Fruit fly (Drosophila melanogaster): ENCODE results near the gene CG32240.

The CG32240 gene

DNA sequence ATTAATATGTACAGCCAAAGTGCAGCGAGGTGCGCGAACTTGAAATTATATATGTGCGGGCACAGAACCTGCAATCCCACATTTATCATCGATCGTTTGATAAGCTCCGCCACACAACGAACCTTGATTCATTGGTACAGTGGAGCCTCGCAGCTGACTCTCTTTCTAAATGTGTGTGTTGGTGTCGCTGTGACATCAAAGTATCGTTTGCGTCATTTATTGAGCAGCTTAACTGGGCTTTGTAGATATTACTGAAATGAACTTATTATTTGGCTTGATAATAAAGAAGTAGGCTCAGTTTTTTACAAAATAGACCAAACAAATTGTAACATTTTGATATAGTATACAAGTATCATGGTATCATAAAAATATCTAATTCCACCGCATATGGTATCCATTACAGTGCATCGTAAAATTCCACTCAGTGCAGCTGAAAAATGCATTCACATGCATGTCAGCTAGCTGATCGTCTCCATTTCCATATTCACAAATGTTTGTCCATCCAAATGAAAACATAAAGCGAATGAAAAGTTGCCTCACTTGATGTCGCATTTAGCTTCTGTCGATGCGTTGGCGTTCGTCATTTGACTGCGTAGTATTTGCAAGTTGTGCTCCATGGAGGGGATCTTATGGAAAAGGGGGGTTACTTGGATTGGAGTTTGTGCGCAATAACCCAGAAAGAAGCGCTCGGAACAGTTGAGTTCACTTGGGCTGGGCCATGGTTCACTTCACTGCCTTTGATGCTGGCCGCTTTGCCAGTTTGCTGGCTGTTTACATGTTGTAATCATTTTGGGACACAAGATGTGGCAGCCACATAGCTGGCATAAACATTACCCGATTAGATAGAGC lies 29.8 kb upstream of the CG32240 start (continued):
- peak; percentile 72; the same call in 2 of the 3 replicates for TF ChIP-seq CG6175 (GFP tag; IDR thresholded peaks at IDR 0.05)
- peak; percentile 5 for TF ChIP-seq CG18011 (GFP tag; optimal IDR thresholded peaks at IDR 0.05)
- TF ChIP-seq CG9932 (GFP tag; IDR thresholded peaks at IDR 0.05) = peak; percentile 23; the same call in 1 of the 2 replicates
- TF ChIP-seq CG14441 (GFP tag; IDR thresholded peaks at IDR 0.05) = peak; percentile 40; the same call in 1 of the 2 replicates
- TF ChIP-seq CG13624 (GFP tag; optimal IDR thresholded peaks at IDR 0.05) = peak; percentile 77
- TF ChIP-seq Meics (GFP tag; optimal IDR thresholded peaks at IDR 0.05) = peak; percentile 21
- TF ChIP-seq oc (tag; optimal IDR thresholded peaks at IDR 0.05) = peak; percentile 3
- TF ChIP-seq Pdp1 (GFP tag; optimal IDR thresholded peaks at IDR 0.05) = peak in 1 of 2 experiments; percentile 20
- TF ChIP-seq Sox102F (GFP tag; optimal IDR thresholded peaks at IDR 0.05) = peak; percentile 13

DNA sequence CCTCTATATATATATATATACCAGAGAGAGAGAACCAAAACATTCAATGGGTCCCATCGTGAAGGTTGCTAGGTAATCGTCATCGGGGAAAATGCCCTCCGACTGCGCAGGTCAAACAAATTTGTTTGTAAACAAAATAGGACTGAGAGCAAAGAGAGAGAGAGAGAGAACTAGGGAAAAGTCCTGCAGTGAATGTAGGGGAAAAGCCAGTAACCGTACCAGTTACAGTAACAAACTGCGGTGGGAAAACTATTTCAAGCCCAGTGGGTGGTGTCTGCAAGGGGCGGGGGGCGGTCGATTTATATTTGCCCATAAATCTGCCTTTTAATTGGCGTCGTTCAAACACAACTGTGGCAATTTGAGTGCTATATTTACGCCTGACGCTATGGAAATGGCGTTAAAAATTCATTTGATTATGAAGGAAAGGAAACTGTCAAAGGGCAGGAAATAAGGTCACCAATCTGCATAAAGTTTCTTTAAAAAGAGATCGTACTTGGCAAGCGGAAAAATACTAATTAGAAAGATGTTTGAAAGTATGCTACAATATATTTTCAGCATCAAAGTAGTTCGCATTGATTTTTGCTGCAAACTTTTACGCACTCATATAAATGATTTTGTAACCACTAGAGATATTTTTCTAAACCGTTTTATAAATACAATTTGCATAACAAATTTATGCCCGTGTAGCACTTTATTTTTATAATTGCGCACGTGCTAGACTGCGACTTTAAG lies 28.6 kb upstream of the CG32240 start:
- TF ChIP-seq Hand (GFP tag; optimal IDR thresholded peaks at IDR 0.05) (peak; percentile 1), lola (GFP tag; optimal IDR thresholded peaks at IDR 0.05) (no peak), mld (GFP tag; IDR thresholded peaks at IDR 0.05; ENCODE audit: partially characterized antibody) (no peak), CG9727 (GFP tag; optimal IDR thresholded peaks at IDR 0.05) (no peak), CG32772 (GFP tag; IDR thresholded peaks at IDR 0.05) (no peak), Sox100B (GFP tag; optimal IDR thresholded peaks at IDR 0.05) (no peak), CG8290 (GFP tag; optimal IDR thresholded peaks at IDR 0.05) (peak; percentile 98), CG8290 (tag; optimal IDR thresholded peaks at IDR 0.05) (peak; percentile 48 to 96), onecut (GFP tag; IDR thresholded peaks at IDR 0.05) (peak; percentile 36), abd-A (tag; optimal IDR thresholded peaks at IDR 0.05) (peak; percentile 63), Trl (optimal IDR thresholded peaks at IDR 0.05) (peak; percentile 55 to 69), Trl (GFP tag; optimal IDR thresholded peaks at IDR 0.05) (no peak), eve (GFP tag; optimal IDR thresholded peaks at IDR 0.05) (peak in 1 of 2 experiments; percentile 26), ara (GFP tag; IDR thresholded peaks at IDR 0.05) (no peak), CG15269 (tag; optimal IDR thresholded peaks at IDR 0.05) (no peak), ewg (GFP tag; optimal IDR thresholded peaks at IDR 0.05) (peak; percentile 63), zen (tag; optimal IDR thresholded peaks at IDR 0.05) (peak; percentile 40), chinmo (GFP tag; IDR thresholded peaks at IDR 0.05; ENCODE audit: partially characterized antibody) (peak; percentile 48; the same call in 1 of the 4 replicates), CG6254 (GFP tag; optimal IDR thresholded peaks at IDR 0.05) (peak; percentile 24), CG17612 (GFP tag; IDR thresholded peaks at IDR 0.05) (peak; percentile 99)

DNA sequence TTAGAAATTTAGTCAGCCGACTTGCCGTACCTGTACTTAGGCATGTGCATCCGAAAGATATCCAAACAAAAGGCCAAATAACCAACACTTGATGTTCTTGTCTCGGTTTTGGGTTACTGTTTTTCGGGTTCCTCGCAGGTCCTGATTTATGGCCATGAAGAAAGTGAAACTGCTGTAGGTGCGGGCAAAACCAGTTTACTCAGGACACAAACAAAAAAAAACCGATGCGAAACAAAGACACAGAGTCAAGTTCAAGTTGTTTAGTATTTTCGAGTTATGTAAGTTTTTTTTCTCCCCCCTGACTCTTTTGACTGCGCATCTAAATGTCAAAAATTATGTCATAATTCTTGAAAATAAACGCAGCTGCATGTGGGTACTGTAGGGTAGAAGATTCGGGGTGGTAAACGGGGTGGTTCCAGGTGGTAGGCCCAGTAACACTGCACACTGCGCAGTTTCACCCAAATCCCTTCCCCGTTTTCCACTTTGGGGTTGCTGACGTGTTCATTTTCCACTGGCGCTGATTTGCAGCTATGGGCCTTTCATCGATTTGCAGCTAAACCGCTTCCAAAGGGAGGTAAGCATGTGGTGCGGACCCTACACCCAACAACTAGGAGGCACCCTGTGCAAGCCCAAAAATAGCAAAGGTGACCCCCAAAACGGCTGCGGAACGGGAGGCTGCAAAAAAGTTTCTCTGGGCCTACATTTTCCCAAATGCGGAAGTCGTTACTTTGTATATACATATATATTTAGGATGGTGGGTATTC lies 27.9 kb upstream of the CG32240 start:
- TF ChIP-seq CG16815 (GFP tag; optimal IDR thresholded peaks at IDR 0.05) = no peak
- TF ChIP-seq CG30020 (tag; optimal IDR thresholded peaks at IDR 0.05) = no peak
- no peak for TF ChIP-seq CG8290 (GFP tag; optimal IDR thresholded peaks at IDR 0.05)
- TF ChIP-seq CG8290 (tag; optimal IDR thresholded peaks at IDR 0.05) = peak in 1 of 2 experiments; percentile 1
- TF ChIP-seq NFAT (GFP tag; IDR thresholded peaks at IDR 0.05) = 0 out of 2 replicates have a peak, but pooled peaks have one; percentile 28
- TF ChIP-seq CG43689 (GFP tag; IDR thresholded peaks at IDR 0.05) = no peak
- TF ChIP-seq Dbx (GFP tag; IDR thresholded peaks at IDR 0.05) = peak; percentile 26; the same call in 1 of the 3 replicates
- no peak for TF ChIP-seq CG17186 (GFP tag; optimal IDR thresholded peaks at IDR 0.05)
- TF ChIP-seq CG10565 (GFP tag; optimal IDR thresholded peaks at IDR 0.05) = no peak
- peak; percentile 48 for TF ChIP-seq pros (GFP tag; optimal IDR thresholded peaks at IDR 0.05)
- no peak for TF ChIP-seq sd (tag; optimal IDR thresholded peaks at IDR 0.05)
- TF ChIP-seq crp (GFP tag; optimal IDR thresholded peaks at IDR 0.05) = no peak
- TF ChIP-seq GATAe (GFP tag; conservative IDR thresholded peaks at IDR 0.05) = no peak
- peak in 1 of 2 experiments; percentile 96 for TF ChIP-seq tll (GFP tag; optimal IDR thresholded peaks at IDR 0.05)
- TF ChIP-seq CG8924 (tag; optimal IDR thresholded peaks at IDR 0.05) = no peak
- TF ChIP-seq CG9932 (GFP tag; IDR thresholded peaks at IDR 0.05) = peak; percentile 34; the same call in 1 of the 2 replicates
- no peak for TF ChIP-seq CG31388 (GFP tag; optimal IDR thresholded peaks at IDR 0.05)

Measured in whole organism, embryonic.